Worm (Caenorhabditis elegans): ENCODE measurements around the gene T02G5.15.

DNA sequence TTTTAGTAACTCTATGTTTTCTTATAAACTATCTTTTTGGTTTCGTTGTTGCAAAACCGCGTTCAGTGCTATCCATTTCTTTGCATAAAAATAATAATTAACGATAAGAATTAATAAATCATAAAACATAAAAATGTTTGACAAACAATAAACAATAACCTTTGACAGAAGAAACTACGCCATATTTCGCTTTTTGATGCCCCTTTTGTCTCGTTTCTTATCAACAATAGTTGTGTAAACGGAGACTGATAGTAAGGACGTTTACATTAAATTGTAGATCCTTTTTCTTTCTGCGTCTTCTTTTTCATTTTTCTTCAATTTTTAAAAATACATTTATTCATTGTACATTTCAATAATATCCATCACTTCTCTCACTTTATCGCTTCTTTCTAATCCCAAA lies 54.9 kb downstream of the T02G5.15 start:
- no peak for TF ChIP-seq him-1 (tag; optimal IDR thresholded peaks at IDR 0.05)
- no peak for TF ChIP-seq W03F9.2 (tag; optimal IDR thresholded peaks at IDR 0.05)
- TF ChIP-seq dao-5 (tag; optimal IDR thresholded peaks at IDR 0.05), result no peak
